Fruit fly (Drosophila melanogaster) whole organism, embryonic: ENCODE data around the gene CG3690.

ENCODE experiments used
- Aef1 ChIP-seq: fragments of 200-800 bp; sonication (Bioruptor generic); IDR thresholded peaks from 3 replicates; pipeline ENCODE4 v1.3.6; 2022; ENCODE audit warnings: missing biosample characterization, missing genetic modification characterization
- Atf3 ChIP-seq: fragments of 200-800 bp; sonication (Bioruptor generic); optimal IDR thresholded peaks from 3 replicates; lab custom pipeline; 2016; ENCODE audit warnings: missing biosample characterization, missing genetic modification characterization
- CG10654 ChIP-seq: fragments of 200-800 bp; sonication (Bioruptor generic); optimal IDR thresholded peaks from 2 replicates; lab custom pipeline; 2016; ENCODE audit warnings: missing biosample characterization, missing genetic modification characterization
- CG11093 ChIP-seq: fragments of 200-800 bp; sonication (Bioruptor generic); IDR thresholded peaks from 3 replicates; pipeline ENCODE4 v1.3.6; 2022; ENCODE audit warnings: missing biosample characterization, missing genetic modification characterization
- CG11247 ChIP-seq: fragments of 200-800 bp; sonication (Bioruptor generic); IDR thresholded peaks from 2 replicates; pipeline ENCODE4 v1.3.6; 2022; ENCODE audit warnings: missing biosample characterization, missing genetic modification characterization
- CG11723 ChIP-seq: fragments of 200-800 bp; sonication (Bioruptor generic); optimal IDR thresholded peaks from 2 replicates; lab custom pipeline; 2017; ENCODE audit warnings: missing biosample characterization, mild to moderate bottlenecking, missing genetic modification characterization
- CG13775 ChIP-seq: fragments of 200-800 bp; sonication (Bioruptor generic); optimal IDR thresholded peaks from 3 replicates; lab custom pipeline; 2017; ENCODE audit warnings: missing biosample characterization, mild to moderate bottlenecking, missing genetic modification characterization
- CG14710 ChIP-seq: fragments of 200-800 bp; sonication (Bioruptor generic); optimal IDR thresholded peaks from 3 replicates; lab custom pipeline; 2019; ENCODE audit warnings: missing biosample characterization, mild to moderate bottlenecking, missing genetic modification characterization, moderate library complexity
- CG2116 ChIP-seq: fragments of 200-800 bp; sonication (Bioruptor generic); optimal IDR thresholded peaks from 3 replicates; lab custom pipeline; 2018; ENCODE audit warnings: missing biosample characterization, mild to moderate bottlenecking, missing genetic modification characterization
- CG2120 ChIP-seq: fragments of 200-800 bp; sonication (Bioruptor generic); optimal IDR thresholded peaks from 3 replicates; lab custom pipeline; 2016; ENCODE audit warnings: missing biosample characterization, missing genetic modification characterization
- CG2129 ChIP-seq: fragments of 200-800 bp; sonication (Bioruptor generic); IDR thresholded peaks from 2 replicates; pipeline ENCODE4 v1.3.6; 2022; ENCODE audit warnings: missing biosample characterization, missing genetic modification characterization; ENCODE audit not compliant: partially characterized antibody
- CG2199 ChIP-seq: fragments of 200-800 bp; sonication (Bioruptor generic); IDR thresholded peaks from 3 replicates; pipeline ENCODE4 v1.3.6; 2022; ENCODE audit warnings: missing biosample characterization, missing genetic modification characterization
- CG33213 ChIP-seq: fragments of 200-800 bp; sonication (Bioruptor generic); optimal IDR thresholded peaks from 3 replicates; lab custom pipeline; 2016; ENCODE audit warnings: missing biosample characterization, missing genetic modification characterization
- CG4328 ChIP-seq: fragments of 200-800 bp; sonication (Bioruptor generic); optimal IDR thresholded peaks from 3 replicates; lab custom pipeline; 2017; ENCODE audit warnings: missing biosample characterization, missing genetic modification reagents, missing genetic modification characterization
- CG4404 ChIP-seq: fragments of 200-800 bp; sonication (Bioruptor generic); IDR thresholded peaks from 2 replicates; pipeline ENCODE4 v1.3.6; 2022; ENCODE audit warnings: missing biosample characterization, missing genetic modification characterization
- CG9727 ChIP-seq: fragments of 200-800 bp; sonication (Bioruptor generic); optimal IDR thresholded peaks from 3 replicates; lab custom pipeline; 2017; ENCODE audit warnings: missing biosample characterization, mild to moderate bottlenecking, missing genetic modification characterization
- CHES-1-like ChIP-seq: fragments of 200-800 bp; sonication (Bioruptor generic); optimal IDR thresholded peaks from 2 replicates; lab custom pipeline; 2016; ENCODE audit warnings: missing biosample characterization, missing genetic modification characterization
- CoRest ChIP-seq: fragments of 200-800 bp; sonication (Bioruptor generic); optimal IDR thresholded peaks from 3 replicates; lab custom pipeline; 2018; ENCODE audit warnings: missing biosample characterization, mild to moderate bottlenecking, missing genetic modification characterization, moderate library complexity
- Dek ChIP-seq: fragments of 200-800 bp; sonication (Bioruptor generic); optimal IDR thresholded peaks from 3 replicates; lab custom pipeline; 2019; ENCODE audit warnings: missing biosample characterization, mild to moderate bottlenecking, missing genetic modification characterization, moderate library complexity
- Dll ChIP-seq: fragments of 200-800 bp; sonication (Bioruptor generic); IDR thresholded peaks from 4 replicates; pipeline ENCODE4 v1.3.6; 2022; ENCODE audit warnings: missing biosample characterization, missing genetic modification characterization; ENCODE audit not compliant: partially characterized antibody
- Gsc ChIP-seq: fragments of 200-800 bp; sonication (Bioruptor generic); IDR thresholded peaks from 2 replicates; pipeline ENCODE4 v1.3.6; 2022; ENCODE audit warnings: missing biosample characterization, missing genetic modification characterization
- H15 ChIP-seq: fragments of 200-800 bp; sonication (Bioruptor generic); IDR thresholded peaks from 3 replicates; pipeline ENCODE4 v1.3.6; 2022; ENCODE audit warnings: missing biosample characterization, missing genetic modification characterization
- HLH4C ChIP-seq: fragments of 200-800 bp; sonication (Bioruptor generic); IDR thresholded peaks from 3 replicates; pipeline ENCODE4 v1.3.6; 2022; ENCODE audit warnings: missing biosample characterization, missing genetic modification characterization; ENCODE audit not compliant: partially characterized antibody
- Lpt ChIP-seq: fragments of >200 bp; optimal IDR thresholded peaks from 2 replicates; lab custom pipeline; 2018; ENCODE audit warnings: missing biosample characterization, missing genetic modification characterization
- Mes4 ChIP-seq: fragments of 200-800 bp; sonication (Bioruptor generic); optimal IDR thresholded peaks from 2 replicates; lab custom pipeline; 2016; ENCODE audit warnings: missing biosample characterization, missing genetic modification characterization
- NC2α ChIP-seq: fragments of 200-800 bp; sonication (Bioruptor generic); optimal IDR thresholded peaks from 2 replicates; lab custom pipeline; 2016; ENCODE audit warnings: missing biosample characterization, missing genetic modification characterization
- NFAT ChIP-seq: fragments of 200-800 bp; sonication (Bioruptor generic); IDR thresholded peaks from 2 replicates; pipeline ENCODE4 v1.3.6; 2022; ENCODE audit warnings: missing biosample characterization, missing genetic modification characterization
- PHDP ChIP-seq: fragments of 200-800 bp; sonication (Bioruptor generic); optimal IDR thresholded peaks from 3 replicates; lab custom pipeline; 2018; ENCODE audit warnings: missing biosample characterization, mild to moderate bottlenecking, missing genetic modification characterization, moderate library complexity
- Rfx ChIP-seq: fragments of 200-800 bp; sonication (Bioruptor generic); IDR thresholded peaks from 2 replicates; pipeline ENCODE4 v1.3.6; 2022; ENCODE audit warnings: missing biosample characterization, missing genetic modification characterization
- Scr ChIP-seq: fragments of 200-800 bp; sonication (Bioruptor generic); IDR thresholded peaks from 2 replicates; pipeline ENCODE4 v1.3.6; 2022; ENCODE audit warnings: missing biosample characterization, missing genetic modification characterization; ENCODE audit not compliant: partially characterized antibody
- Sry-δ ChIP-seq: fragments of 200-800 bp; sonication (Bioruptor generic); optimal IDR thresholded peaks from 2 replicates; lab custom pipeline; 2016; ENCODE audit warnings: missing biosample characterization, missing genetic modification characterization
- Vsx1 ChIP-seq: fragments of 200-800 bp; sonication (Bioruptor generic); optimal IDR thresholded peaks from 2 replicates; lab custom pipeline; 2017; ENCODE audit warnings: missing biosample characterization, mild to moderate bottlenecking, missing genetic modification characterization, missing genetic modification reagents
- abd-A ChIP-seq: fragments of 200-800 bp; sonication (Bioruptor generic); optimal IDR thresholded peaks from 3 replicates; lab custom pipeline; 2019; ENCODE audit warnings: missing biosample characterization, mild to moderate bottlenecking, missing genetic modification characterization, moderate library complexity
- ase ChIP-seq: fragments of 200-800 bp; sonication (Bioruptor generic); IDR thresholded peaks from 3 replicates; pipeline ENCODE4 v1.3.6; 2022; ENCODE audit warnings: missing biosample characterization, missing genetic modification characterization
- cas ChIP-seq: fragments of 200-800 bp; sonication (Bioruptor generic); IDR thresholded peaks from 2 replicates; pipeline ENCODE4 v1.3.6; 2022; ENCODE audit warnings: missing biosample characterization, missing genetic modification characterization
- caup ChIP-seq: fragments of 200-800 bp; sonication (Bioruptor generic); optimal IDR thresholded peaks from 3 replicates; lab custom pipeline; 2017; ENCODE audit warnings: missing biosample characterization, mild to moderate bottlenecking, missing genetic modification characterization, moderate library complexity; ENCODE audit not compliant: severe bottlenecking
- danr ChIP-seq: fragments of 200-800 bp; sonication (Bioruptor generic); IDR thresholded peaks from 2 replicates; pipeline ENCODE4 v1.3.6; 2022; ENCODE audit warnings: missing biosample characterization, missing genetic modification characterization
- dpn ChIP-seq, 2 experiments: fragments of 200-800 bp; sonication (Bioruptor generic); optimal IDR thresholded peaks; 3 replicates each; lab custom pipeline; 2016; ENCODE audit warnings: missing biosample characterization in 2 of 2, missing genetic modification characterization in 2 of 2
- fru ChIP-seq: fragments of >200 bp; optimal IDR thresholded peaks from 2 replicates; lab custom pipeline; 2017
- her ChIP-seq: fragments of 200-800 bp; sonication (Bioruptor generic); optimal IDR thresholded peaks from 2 replicates; lab custom pipeline; 2016; ENCODE audit warnings: missing biosample characterization, missing genetic modification characterization
- hth ChIP-seq: fragments of >200 bp; optimal IDR thresholded peaks from 2 replicates; lab custom pipeline; 2017; ENCODE audit warnings: inconsistent platforms
- klu ChIP-seq: fragments of 200-800 bp; sonication (Bioruptor generic); IDR thresholded peaks from 2 replicates; pipeline ENCODE4 v1.3.6; 2022; ENCODE audit warnings: missing biosample characterization, missing genetic modification characterization
- kni ChIP-seq: fragments of 200-800 bp; sonication (Bioruptor generic); optimal IDR thresholded peaks from 3 replicates; lab custom pipeline; 2017; ENCODE audit warnings: mild to moderate bottlenecking, missing biosample characterization, missing genetic modification reagents, missing genetic modification characterization
- mld ChIP-seq: fragments of 200-800 bp; sonication (Bioruptor generic); IDR thresholded peaks from 3 replicates; pipeline ENCODE4 v1.3.6; 2022; ENCODE audit warnings: missing biosample characterization, missing genetic modification characterization; ENCODE audit not compliant: partially characterized antibody
- nmo ChIP-seq: fragments of 200-800 bp; sonication (Bioruptor generic); optimal IDR thresholded peaks from 2 replicates; lab custom pipeline; 2018; ENCODE audit warnings: missing biosample characterization, mild to moderate bottlenecking, missing genetic modification characterization, moderate library complexity
- pum ChIP-seq: fragments of 200-800 bp; sonication (Bioruptor generic); optimal IDR thresholded peaks from 2 replicates; lab custom pipeline; 2016; ENCODE audit warnings: missing biosample characterization, missing genetic modification characterization
- sima ChIP-seq: fragments of 200-800 bp; sonication (Bioruptor generic); optimal IDR thresholded peaks from 2 replicates; lab custom pipeline; 2016; ENCODE audit warnings: missing biosample characterization, missing genetic modification characterization
- sob ChIP-seq: fragments of 200-800 bp; sonication (Bioruptor generic); IDR thresholded peaks from 2 replicates; pipeline ENCODE4 v1.3.6; 2022; ENCODE audit warnings: missing biosample characterization, missing genetic modification characterization
- tap ChIP-seq: fragments of 200-800 bp; optimal IDR thresholded peaks from 3 replicates; lab custom pipeline; 2019; ENCODE audit warnings: missing biosample characterization, mild to moderate bottlenecking, missing genetic modification characterization, moderate library complexity
- ttk ChIP-seq: fragments of 200-800 bp; sonication (Bioruptor generic); IDR thresholded peaks from 2 replicates; pipeline ENCODE4 v2.1.2; 2022; ENCODE audit warnings: missing biosample characterization, missing genetic modification characterization
- unpg ChIP-seq: fragments of 200-800 bp; sonication (Bioruptor generic); optimal IDR thresholded peaks from 3 replicates; lab custom pipeline; 2018; ENCODE audit warnings: missing biosample characterization, mild to moderate bottlenecking, missing genetic modification characterization, moderate library complexity
- vfl ChIP-seq: fragments of 200-800 bp; sonication (Bioruptor generic); optimal IDR thresholded peaks from 2 replicates; lab custom pipeline; 2016; ENCODE audit warnings: missing biosample characterization, missing genetic modification characterization

Gene CG3690

DNA sequence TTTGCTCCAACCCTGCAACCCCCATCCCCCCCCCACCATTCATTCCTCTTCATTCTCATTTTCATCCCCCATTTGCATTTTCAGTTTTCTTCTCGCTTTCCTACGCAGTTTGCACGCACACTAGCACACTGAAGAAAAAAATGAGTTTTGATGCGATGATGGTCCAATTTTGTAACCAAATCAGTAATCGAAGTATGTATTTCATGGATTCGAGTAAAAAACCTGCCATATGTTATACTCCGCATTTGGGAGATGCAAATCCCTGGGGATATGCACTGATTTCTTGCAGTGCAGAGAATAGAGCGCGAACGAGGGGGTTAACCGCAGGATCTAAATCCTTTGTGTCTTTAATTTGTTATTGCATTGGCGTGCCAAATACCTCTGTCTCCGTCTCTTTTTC is 4.2 kb upstream of the CG3690 start (continued):
- TF ChIP-seq unpg (GFP tag; lab: Kevin White, UChicago), result peak; percentile 61
- peak; percentile 46; the same call in 1 of the 3 replicates for TF ChIP-seq ase (GFP tag; lab: Robert Waterston, UW)
- TF ChIP-seq nmo (GFP tag; lab: Kevin White, UChicago), result peak; percentile 58
- peak; percentile 46 for TF ChIP-seq Dek (tag; lab: Kevin White, UChicago)
- peak; percentile 60 for TF ChIP-seq PHDP
- no peak for TF ChIP-seq Gsc
- no peak for TF ChIP-seq hth (lab: Kevin White, UChicago)
- TF ChIP-seq CG2120 (GFP tag; lab: Kevin White, UChicago), result peak; percentile 68
- no peak for TF ChIP-seq sima (GFP tag; lab: Kevin White, UChicago)
- no peak for TF ChIP-seq mld (GFP tag; lab: Robert Waterston, UW)
- TF ChIP-seq Rfx (GFP tag; lab: Robert Waterston, UW), result peak; percentile 71
- TF ChIP-seq her (GFP tag; lab: Kevin White, UChicago), result peak; percentile 26
- peak; percentile 51; the same call in 1 of the 3 replicates for TF ChIP-seq H15 (GFP tag; lab: Robert Waterston, UW)
- TF ChIP-seq kni (GFP tag; lab: Kevin White, UChicago), result no peak
- peak; percentile 13 for TF ChIP-seq CG14710 (tag; lab: Kevin White, UChicago)
- no peak; the same call in 1 of the 2 replicates for TF ChIP-seq klu
- TF ChIP-seq Lpt (GFP tag; lab: Kevin White, UChicago), result no peak
- no peak for TF ChIP-seq Atf3 (GFP tag; lab: Kevin White, UChicago)
- TF ChIP-seq CG2116 (GFP tag; lab: Kevin White, UChicago), result no peak
- TF ChIP-seq pum (GFP tag; lab: Kevin White, UChicago), result peak; percentile 51
- peak; percentile 11 for TF ChIP-seq CG9727 (GFP tag; lab: Kevin White, UChicago)
- TF ChIP-seq Mes4 (GFP tag; lab: Kevin White, UChicago), result no peak
- no peak for TF ChIP-seq CG13775 (GFP tag; lab: Kevin White, UChicago)
- TF ChIP-seq ttk (GFP tag; lab: Robert Waterston, UW), result peak; percentile 56
- TF ChIP-seq CG11247 (GFP tag; lab: Robert Waterston, UW), result peak; percentile 43; the same call in 1 of the 2 replicates
- TF ChIP-seq CG33213 (GFP tag; lab: Kevin White, UChicago), result peak; percentile 16
- TF ChIP-seq CG4404 (GFP tag; lab: Robert Waterston, UW), result peak; percentile 23; the same call in 1 of the 2 replicates
- no peak for TF ChIP-seq NC2α (GFP tag; lab: Kevin White, UChicago)
- peak; percentile 59; the same call in 2 of the 3 replicates for TF ChIP-seq Aef1 (GFP tag; lab: Robert Waterston, UW)
- peak; percentile 53 for TF ChIP-seq caup
- TF ChIP-seq abd-A, result peak; percentile 30
- no peak for TF ChIP-seq cas (GFP tag; lab: Robert Waterston, UW)
- TF ChIP-seq dpn (GFP tag; optimal IDR thresholded peaks at IDR 0.05; lab: Kevin White, UChicago), result peak; percentile 58 to 73
- peak; percentile 12; the same call in 1 of the 2 replicates for TF ChIP-seq NFAT (GFP tag; lab: Robert Waterston, UW)
- peak; percentile 53; the same call in 1 of the 2 replicates for TF ChIP-seq sob (GFP tag; lab: Robert Waterston, UW)
- TF ChIP-seq Scr, result no peak
- peak; percentile 49 for TF ChIP-seq CG10654 (GFP tag; lab: Kevin White, UChicago)
- TF ChIP-seq fru (lab: Kevin White, UChicago), result no peak
- no peak for TF ChIP-seq HLH4C
- no peak for TF ChIP-seq CG4328 (GFP tag; lab: Kevin White, UChicago)
- TF ChIP-seq danr, result 0 out of 2 replicates have a peak, but pooled peaks have one; percentile 31
- peak; percentile 18 for TF ChIP-seq Sry-δ
- TF ChIP-seq CG2199 (GFP tag; lab: Robert Waterston, UW), result no peak
- peak; percentile 62 for TF ChIP-seq CoRest (tag; lab: Kevin White, UChicago)
- TF ChIP-seq vfl, result no peak
- TF ChIP-seq tap (tag; lab: Kevin White, UChicago), result peak; percentile 52
- no peak for TF ChIP-seq CG2129 (GFP tag; lab: Robert Waterston, UW)
- peak; percentile 5 for TF ChIP-seq CG11723 (GFP tag; lab: Kevin White, UChicago)
- peak; percentile 57 for TF ChIP-seq CHES-1-like (GFP tag; lab: Kevin White, UChicago)
- TF ChIP-seq Vsx1 (GFP tag; lab: Kevin White, UChicago), result no peak
- no peak for TF ChIP-seq Dll (GFP tag; lab: Robert Waterston, UW)
- no peak for TF ChIP-seq CG11093 (GFP tag; lab: Robert Waterston, UW)
